Worm (Caenorhabditis elegans): ENCODE results near the gene C47A4.5.
A peak's percentile ranks its signal among the peaks of the same experiment; 100 is the strongest.

The C47A4.5 gene

ce11 chrIV:13725201-13725600, 20.3 kb upstream of the C47A4.5 start (continued):
- TF ChIP-seq blmp-1 (tag; optimal IDR thresholded peaks at IDR 0.05; ENCODE audit: insufficient read depth) (no peak), lin-11 (tag; optimal IDR thresholded peaks at IDR 0.05) (no peak), lsy-2 (tag; optimal IDR thresholded peaks at IDR 0.05) (no peak), C34F6.9 (tag; optimal IDR thresholded peaks at IDR 0.05) (no peak), elt-3 (tag; optimal IDR thresholded peaks at IDR 0.05) (no peak), sma-9 (GFP tag; optimal IDR thresholded peaks at IDR 0.05) (peak; percentile 81), sma-9 (tag; optimal IDR thresholded peaks at IDR 0.05) (no peak), unc-62 (GFP tag; optimal IDR thresholded peaks at IDR 0.05) (no peak), zag-1 (tag; optimal IDR thresholded peaks at IDR 0.05) (no peak), ztf-4 (tag; optimal IDR thresholded peaks at IDR 0.05) (no peak)

ce11 chrIV:13726630-13727029, 18.9 kb upstream of the C47A4.5 start, which contains the start of gene ent-4:
Gene ent-4 (plus strand): TSS chrIV:13726930.
- TF ChIP-seq lin-39 (tag; optimal IDR thresholded peaks at IDR 0.05) (no peak), Y55F3AM.14 (GFP tag; optimal IDR thresholded peaks at IDR 0.05) (no peak), nhr-10 (tag; optimal IDR thresholded peaks at IDR 0.05) (no peak), ztf-4 (tag; optimal IDR thresholded peaks at IDR 0.05) (no peak), C34F6.9 (tag; optimal IDR thresholded peaks at IDR 0.05) (no peak), sem-4 (tag; optimal IDR thresholded peaks at IDR 0.05) (no peak), gmeb-1 (tag; optimal IDR thresholded peaks at IDR 0.05) (no peak), lin-11 (tag; optimal IDR thresholded peaks at IDR 0.05) (no peak), unc-55 (GFP tag; optimal IDR thresholded peaks at IDR 0.05) (no peak), dmd-4 (tag; optimal IDR thresholded peaks at IDR 0.05) (no peak), ceh-16 (tag; optimal IDR thresholded peaks at IDR 0.05) (no peak), egl-27 (tag; optimal IDR thresholded peaks at IDR 0.05) (no peak), mab-5 (tag; optimal IDR thresholded peaks at IDR 0.05) (no peak), nhr-23 (tag; optimal IDR thresholded peaks at IDR 0.05) (no peak), aly-2 (tag; optimal IDR thresholded peaks at IDR 0.05) (no peak), nhr-25 (tag; optimal IDR thresholded peaks at IDR 0.05) (no peak), ztf-1 (GFP tag; conservative IDR thresholded peaks at IDR 0.05) (no peak), mdl-1 (tag; optimal IDR thresholded peaks at IDR 0.05) (no peak), unc-39 (tag; optimal IDR thresholded peaks at IDR 0.05) (no peak), R02D3.7 (tag; optimal IDR thresholded peaks at IDR 0.05) (no peak)

ce11 chrIV:13727865-13728264, 17.6 kb upstream of the C47A4.5 start:
- no peak for TF ChIP-seq skn-1 (tag; optimal IDR thresholded peaks at IDR 0.05)
- TF ChIP-seq R02D3.7 (tag; optimal IDR thresholded peaks at IDR 0.05) = no peak
- no peak for TF ChIP-seq C34F6.9 (tag; optimal IDR thresholded peaks at IDR 0.05)
- no peak for TF ChIP-seq nhr-12 (tag; optimal IDR thresholded peaks at IDR 0.05)
- TF ChIP-seq fos-1 (tag; optimal IDR thresholded peaks at IDR 0.05) = peak; percentile 67
- no peak for TF ChIP-seq sem-4 (tag; optimal IDR thresholded peaks at IDR 0.05)
- peak; percentile 32 for TF ChIP-seq sma-9 (GFP tag; optimal IDR thresholded peaks at IDR 0.05)
- no peak for TF ChIP-seq sma-9 (tag; optimal IDR thresholded peaks at IDR 0.05)
- no peak for TF ChIP-seq snpc-4 (tag; optimal IDR thresholded peaks at IDR 0.05)
- no peak for TF ChIP-seq nhr-23 (tag; optimal IDR thresholded peaks at IDR 0.05)

- no peak for TF ChIP-seq mab-5 (tag; optimal IDR thresholded peaks at IDR 0.05)
- no peak for TF ChIP-seq nhr-77 (tag; optimal IDR thresholded peaks at IDR 0.05)
- no peak for TF ChIP-seq fos-1 (tag; optimal IDR thresholded peaks at IDR 0.05)
- no peak for TF ChIP-seq lsy-2 (tag; optimal IDR thresholded peaks at IDR 0.05)
- no peak for TF ChIP-seq unc-62 (GFP tag; optimal IDR thresholded peaks at IDR 0.05)
- no peak for TF ChIP-seq mdl-1 (tag; optimal IDR thresholded peaks at IDR 0.05)
- no peak for TF ChIP-seq sma-3 (GFP tag; optimal IDR thresholded peaks at IDR 0.05)
- no peak for TF ChIP-seq alr-1 (tag; optimal IDR thresholded peaks at IDR 0.05)
- no peak for TF ChIP-seq sem-4 (tag; optimal IDR thresholded peaks at IDR 0.05)
- no peak for TF ChIP-seq ceh-82 (tag; optimal IDR thresholded peaks at IDR 0.05)
- no peak for TF ChIP-seq zag-1 (tag; optimal IDR thresholded peaks at IDR 0.05)
- no peak for TF ChIP-seq ama-1 (optimal IDR thresholded peaks at IDR 0.05)
- no peak for TF ChIP-seq gmeb-1 (tag; optimal IDR thresholded peaks at IDR 0.05)
- TF ChIP-seq elt-3 (tag; optimal IDR thresholded peaks at IDR 0.05) = no peak
- no peak for TF ChIP-seq nhr-11 (tag; optimal IDR thresholded peaks at IDR 0.05)
- TF ChIP-seq C34F6.9 (tag; optimal IDR thresholded peaks at IDR 0.05) = no peak
- TF ChIP-seq nhr-12 (tag; optimal IDR thresholded peaks at IDR 0.05) = no peak
- TF ChIP-seq Y55F3AM.14 (GFP tag; optimal IDR thresholded peaks at IDR 0.05) = no peak
- no peak for TF ChIP-seq R02D3.7 (tag; optimal IDR thresholded peaks at IDR 0.05)
These were observed 3.3 kb upstream of the C47A4.5 start, which contains the start of gene C47A4.3 for ce11 chrIV:13742244-13742643. Gene C47A4.3 (minus strand): TSS chrIV:13742344.

All from whole organism, L2 larva.